Fruit fly (Drosophila melanogaster) whole organism: ENCODE measurements around the gene pum.

Source experiments
- CG8478 ChIP-seq: fragments of >200 bp; optimal IDR thresholded peaks from 2 replicates; lab custom pipeline; 2018; ENCODE audit warnings: inconsistent platforms
- Dll ChIP-seq: fragments of >200 bp; optimal IDR thresholded peaks from 2 replicates; lab custom pipeline; 2017
- EcR ChIP-seq, 2 experiments: fragments of >200 bp; optimal IDR thresholded peaks; 2 replicates each; lab custom pipeline; 2017; ENCODE audit warnings: missing biosample characterization in 2 of 2, missing genetic modification characterization in 2 of 2, missing genetic modification reagents in 2 of 2
- pan ChIP-seq: fragments of >200 bp; optimal IDR thresholded peaks from 2 replicates; lab custom pipeline; 2017
- psq ChIP-seq: fragments of >200 bp; optimal IDR thresholded peaks from 2 replicates; lab custom pipeline; 2017
- usp ChIP-seq: fragments of >200 bp; optimal IDR thresholded peaks from 2 replicates; lab custom pipeline; 2017; ENCODE audit warnings: missing biosample characterization, missing genetic modification characterization, mixed read lengths

The pum gene

dm6 chr3R:9047561-9048465 lies 189.7 kb downstream of the pum start, which contains the start of gene Rel:
TSS of gene Rel (minus strand) at chr3R:9047977.
- TF ChIP-seq psq (no peak), pan (lab: Kevin White, UChicago) (no peak), EcR (GFP tag; optimal IDR thresholded peaks at IDR 0.05; lab: Kevin White, UChicago) (no peak), Dll (lab: Kevin White, UChicago) (no peak), usp (GFP tag; lab: Kevin White, UChicago) (no peak), CG8478 (lab: Kevin White, UChicago) (no peak)

dm6 chr3R:9046954-9047353 lies 190.5 kb downstream of the pum start:
- TF ChIP-seq usp (GFP tag; lab: Kevin White, UChicago), result no peak
- no peak for TF ChIP-seq pan (lab: Kevin White, UChicago)
- no peak for TF ChIP-seq CG8478 (lab: Kevin White, UChicago)
- no peak for TF ChIP-seq EcR (GFP tag; optimal IDR thresholded peaks at IDR 0.05; lab: Kevin White, UChicago)
- no peak for TF ChIP-seq psq
- TF ChIP-seq Dll (lab: Kevin White, UChicago), result no peak

DNA sequence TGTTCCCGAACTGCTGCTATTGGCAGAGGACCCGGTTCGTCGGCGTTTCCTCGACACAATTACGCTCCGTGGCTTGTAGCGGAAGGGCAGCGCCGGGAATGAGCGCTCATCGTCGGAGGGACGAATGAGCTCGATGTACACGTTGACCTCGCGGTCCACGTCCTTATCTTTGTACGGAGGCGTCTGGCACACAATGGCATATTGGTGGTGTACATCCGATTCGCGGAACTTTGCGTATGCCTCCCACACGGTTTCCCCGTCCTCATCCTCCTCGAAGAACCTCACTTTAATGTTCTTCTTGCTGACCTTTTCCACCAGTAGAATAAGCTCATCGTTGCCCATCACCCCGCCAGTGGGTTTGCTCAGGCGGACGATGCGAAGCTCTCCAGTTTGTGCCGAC lies 191.7 kb downstream of the pum start:
- TF ChIP-seq CG8478 (lab: Kevin White, UChicago) (no peak), usp (GFP tag; lab: Kevin White, UChicago) (no peak), psq (no peak), pan (lab: Kevin White, UChicago) (no peak), Dll (lab: Kevin White, UChicago) (no peak)

DNA sequence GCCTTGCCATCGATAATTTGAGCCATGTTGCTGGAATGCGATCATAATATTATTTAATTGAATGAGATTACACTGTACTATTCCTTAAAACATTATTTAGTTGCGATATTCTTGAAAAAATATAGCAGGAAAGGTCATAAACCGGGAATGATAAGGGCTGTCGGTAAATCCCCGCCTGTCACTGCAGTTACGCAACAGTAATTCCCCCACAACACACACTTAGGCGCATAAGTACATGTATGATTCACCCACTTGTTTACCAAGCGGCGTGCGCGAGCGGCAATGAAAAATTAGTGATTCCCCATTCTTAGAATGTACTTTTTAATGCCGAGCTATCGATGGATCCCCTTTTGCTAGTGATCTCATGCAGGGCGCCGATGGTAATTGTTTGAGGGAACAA lies 193.9 kb downstream of the pum start:
- TF ChIP-seq usp (GFP tag; lab: Kevin White, UChicago) (no peak), CG8478 (lab: Kevin White, UChicago) (no peak), Dll (lab: Kevin White, UChicago) (no peak)

- TF ChIP-seq CG8478 (lab: Kevin White, UChicago) (no peak), usp (GFP tag; lab: Kevin White, UChicago) (no peak), psq (no peak), pan (lab: Kevin White, UChicago) (no peak), EcR (GFP tag; optimal IDR thresholded peaks at IDR 0.05; lab: Kevin White, UChicago) (no peak), Dll (lab: Kevin White, UChicago) (no peak)
These were observed 198.0 kb downstream of the pum start, which contains the start of gene neur for dm6 chr3R:9039448-9039847. TSS of gene neur (minus strand) at chr3R:9039471.

dm6 chr3R:9038652-9039051 lies 198.8 kb downstream of the pum start, which contains the start of gene hyx:
TSS of gene hyx (plus strand) at chr3R:9038760.
- no peak for TF ChIP-seq EcR (GFP tag; optimal IDR thresholded peaks at IDR 0.05; lab: Kevin White, UChicago)
- TF ChIP-seq psq, result no peak
- TF ChIP-seq Dll (lab: Kevin White, UChicago), result no peak
- TF ChIP-seq pan (lab: Kevin White, UChicago), result no peak
- TF ChIP-seq CG8478 (lab: Kevin White, UChicago), result no peak
- no peak for TF ChIP-seq usp (GFP tag; lab: Kevin White, UChicago)

dm6 chr3R:9037946-9038345 lies 199.5 kb downstream of the pum start:
- no peak for TF ChIP-seq EcR (GFP tag; optimal IDR thresholded peaks at IDR 0.05; lab: Kevin White, UChicago)
- no peak for TF ChIP-seq CG8478 (lab: Kevin White, UChicago)
- TF ChIP-seq Dll (lab: Kevin White, UChicago), result no peak
- no peak for TF ChIP-seq pan (lab: Kevin White, UChicago)
- no peak for TF ChIP-seq usp (GFP tag; lab: Kevin White, UChicago)
- no peak for TF ChIP-seq psq

dm6 chr3R:9035252-9035651 lies 202.2 kb downstream of the pum start:
- no peak for TF ChIP-seq pan (lab: Kevin White, UChicago)
- TF ChIP-seq usp (GFP tag; lab: Kevin White, UChicago), result no peak
- TF ChIP-seq EcR (GFP tag; optimal IDR thresholded peaks at IDR 0.05; lab: Kevin White, UChicago), result no peak

DNA sequence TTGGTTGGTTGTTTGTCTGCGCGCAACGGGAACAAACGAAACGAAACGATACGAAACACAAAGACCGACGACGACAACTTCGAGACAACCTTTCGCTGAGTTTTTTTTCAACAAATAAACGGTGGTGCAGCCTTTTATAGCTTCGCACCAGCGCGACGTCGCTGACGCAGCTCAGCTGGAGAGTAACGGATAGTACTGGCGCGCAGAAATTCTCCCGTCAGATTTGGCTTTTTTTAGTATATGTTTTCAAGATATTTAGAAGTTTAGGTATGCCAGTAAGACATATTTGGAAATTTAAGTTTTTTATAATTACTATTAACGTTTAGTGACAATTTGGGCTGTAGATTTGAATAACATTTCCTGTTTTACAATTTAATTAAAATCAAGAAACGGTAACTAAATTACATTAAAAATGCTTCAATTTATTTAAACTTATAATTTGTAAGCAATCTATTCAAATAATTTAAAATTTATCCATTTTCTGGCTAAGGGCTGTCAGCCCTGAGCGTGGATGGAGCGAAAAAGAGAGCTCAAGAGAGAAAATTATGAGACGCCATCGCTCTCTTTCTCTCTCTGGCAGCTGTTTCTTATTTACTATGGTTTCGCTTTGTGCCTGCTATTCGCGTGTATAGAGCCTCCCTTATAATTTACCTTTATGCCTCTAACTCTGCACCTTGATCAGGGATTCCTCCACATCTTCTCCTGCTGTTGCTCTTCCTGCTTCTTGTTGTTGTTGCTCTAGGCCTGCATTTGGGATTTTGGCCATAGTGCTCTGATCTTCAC lies 203.7 kb downstream of the pum start:
- TF ChIP-seq psq, result no peak
- TF ChIP-seq EcR (GFP tag; optimal IDR thresholded peaks at IDR 0.05; lab: Kevin White, UChicago), result no peak
- no peak for TF ChIP-seq CG8478 (lab: Kevin White, UChicago)
- no peak for TF ChIP-seq pan (lab: Kevin White, UChicago)
- TF ChIP-seq Dll (lab: Kevin White, UChicago), result no peak
- TF ChIP-seq usp (GFP tag; lab: Kevin White, UChicago), result no peak

dm6 chr3R:9031797-9032418 lies 205.6 kb downstream of the pum start:
- TF ChIP-seq EcR (GFP tag; optimal IDR thresholded peaks at IDR 0.05; lab: Kevin White, UChicago) (no peak), pan (lab: Kevin White, UChicago) (no peak), usp (GFP tag; lab: Kevin White, UChicago) (no peak), psq (no peak), CG8478 (lab: Kevin White, UChicago) (no peak), Dll (lab: Kevin White, UChicago) (no peak)

dm6 chr3R:9030750-9031128 lies 206.7 kb downstream of the pum start:
- TF ChIP-seq Dll (lab: Kevin White, UChicago), result no peak
- no peak for TF ChIP-seq pan (lab: Kevin White, UChicago)
- TF ChIP-seq psq, result no peak
- TF ChIP-seq CG8478 (lab: Kevin White, UChicago), result no peak
- no peak for TF ChIP-seq usp (GFP tag; lab: Kevin White, UChicago)
- TF ChIP-seq EcR (GFP tag; optimal IDR thresholded peaks at IDR 0.05; lab: Kevin White, UChicago), result no peak
